Fruit fly (Drosophila melanogaster): ENCODE measurements around the gene Ccm3.
A peak's percentile ranks its signal among the peaks of the same experiment; 100 is the strongest.

Gene Ccm3

dm6 chr3R:15367477-15367876 is 4.3 kb upstream of the Ccm3 start, which contains the start of gene CG34404 (continued):
- TF ChIP-seq insv (GFP tag; optimal IDR thresholded peaks at IDR 0.05), result peak; percentile 61 to 96
- peak; percentile 22; the same call in 1 of the 2 replicates for TF ChIP-seq sob (GFP tag; IDR thresholded peaks at IDR 0.05)
- peak; percentile 54; the same call in 1 of the 2 replicates for TF ChIP-seq Scr (GFP tag; IDR thresholded peaks at IDR 0.05; ENCODE audit: partially characterized antibody)
- no peak for TF ChIP-seq Nf-YC (tag; optimal IDR thresholded peaks at IDR 0.05)

DNA sequence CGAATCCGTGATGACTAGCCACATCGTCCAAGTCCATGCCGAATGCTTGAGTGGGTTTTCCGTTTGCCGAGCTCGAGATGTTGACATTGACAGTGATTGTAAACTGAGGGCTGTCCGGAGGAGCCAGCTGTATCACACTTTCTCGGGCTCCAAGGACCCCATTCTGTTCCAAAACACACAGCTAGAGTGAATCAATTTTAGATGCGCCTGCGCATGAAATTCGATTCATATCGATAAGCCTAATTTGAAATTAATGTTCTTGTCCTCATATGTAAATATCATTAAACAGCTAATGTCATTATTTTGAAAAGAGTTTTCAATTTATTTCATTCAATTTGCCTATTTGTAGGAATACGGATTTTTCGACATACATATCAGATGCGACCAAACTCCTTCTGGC is 2.0 kb upstream of the Ccm3 start, which contains the start of gene CG14868:
CG14868 (minus strand) TSS at position 204 of the 400 bp plus-strand sequence.
- TF ChIP-seq MESR4 (GFP tag; optimal IDR thresholded peaks at IDR 0.05) (peak; percentile 44), MBD-R2 (GFP tag; IDR thresholded peaks at IDR 0.05) (0 out of 2 replicates have a peak, but pooled peaks have one; percentile 11), CG7839 (tag; optimal IDR thresholded peaks at IDR 0.05) (no peak), fd64A (GFP tag; optimal IDR thresholded peaks at IDR 0.05) (no peak), unc-4 (GFP tag; IDR thresholded peaks at IDR 0.05; ENCODE audit: partially characterized antibody) (0 out of 2 replicates have a peak, but pooled peaks have one; percentile 30), onecut (GFP tag; IDR thresholded peaks at IDR 0.05) (peak; percentile 48), CG10274 (GFP tag; optimal IDR thresholded peaks at IDR 0.05) (no peak), dati (GFP tag; IDR thresholded peaks at IDR 0.05) (no peak), ewg (GFP tag; optimal IDR thresholded peaks at IDR 0.05) (peak; percentile 91)

DNA sequence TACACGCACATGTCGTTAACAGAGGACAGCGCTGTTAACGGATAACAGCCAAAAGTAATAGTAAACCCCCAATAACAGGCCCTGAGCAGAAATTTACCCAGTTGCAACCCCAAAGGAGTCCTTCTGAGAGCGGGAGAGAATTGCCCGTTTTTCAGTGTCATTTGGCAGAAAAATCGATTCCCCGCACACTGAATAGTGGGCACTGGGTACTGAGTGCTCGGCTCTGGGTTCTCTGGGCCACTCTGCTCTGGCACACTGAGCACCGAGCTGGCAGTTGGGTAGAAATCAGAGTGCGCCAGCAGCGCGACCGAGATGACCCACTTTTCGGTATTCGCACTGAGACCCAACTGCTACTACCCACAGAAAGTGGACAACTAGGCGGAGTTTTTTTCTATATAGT is 2.6 kb downstream of the Ccm3 start, which contains the start of gene Rbp:
Rbp (plus strand) TSS at position 239 of the 400 bp plus-strand sequence.
- TF ChIP-seq ftz-f1 (GFP tag; optimal IDR thresholded peaks at IDR 0.05), result no peak
- TF ChIP-seq CG34422 (GFP tag; IDR thresholded peaks at IDR 0.05), result 0 out of 3 replicates have a peak, but pooled peaks have one; percentile 17
- TF ChIP-seq CG12236 (GFP tag; optimal IDR thresholded peaks at IDR 0.05), result no peak
- TF ChIP-seq cg (GFP tag; optimal IDR thresholded peaks at IDR 0.05), result peak; percentile 28
- TF ChIP-seq seq (GFP tag; IDR thresholded peaks at IDR 0.05), result peak; percentile 59
- 0 out of 3 replicates have a peak, but pooled peaks have one; percentile 41 for TF ChIP-seq zen2 (GFP tag; IDR thresholded peaks at IDR 0.05; ENCODE audit: partially characterized antibody)
- TF ChIP-seq onecut (GFP tag; IDR thresholded peaks at IDR 0.05), result peak; percentile 98
- no peak for TF ChIP-seq CG7963 (GFP tag; IDR thresholded peaks at IDR 0.05; ENCODE audit: partially characterized antibody)
- no peak for TF ChIP-seq CG5180 (GFP tag; optimal IDR thresholded peaks at IDR 0.05)
- TF ChIP-seq ewg (GFP tag; optimal IDR thresholded peaks at IDR 0.05), result peak; percentile 36
- no peak for TF ChIP-seq CG12769 (tag; optimal IDR thresholded peaks at IDR 0.05)
- 0 out of 3 replicates have a peak, but pooled peaks have one; percentile 39 for TF ChIP-seq z (GFP tag; IDR thresholded peaks at IDR 0.05)
- TF ChIP-seq Med (GFP tag), result peak; percentile 58
- TF ChIP-seq Trl (optimal IDR thresholded peaks at IDR 0.05), result peak; percentile 52 to 72
- TF ChIP-seq Trl (GFP tag; optimal IDR thresholded peaks at IDR 0.05), result no peak
- TF ChIP-seq YL-1 (GFP tag; optimal IDR thresholded peaks at IDR 0.05), result peak; percentile 22
- TF ChIP-seq BtbVII (GFP tag; optimal IDR thresholded peaks at IDR 0.05), result no peak
- no peak for TF ChIP-seq slp2 (GFP tag; optimal IDR thresholded peaks at IDR 0.05)
- peak; percentile 66 for TF ChIP-seq sens (GFP tag)
- TF ChIP-seq CG16779 (GFP tag; IDR thresholded peaks at IDR 0.05), result peak; percentile 62; the same call in 1 of the 2 replicates

DNA sequence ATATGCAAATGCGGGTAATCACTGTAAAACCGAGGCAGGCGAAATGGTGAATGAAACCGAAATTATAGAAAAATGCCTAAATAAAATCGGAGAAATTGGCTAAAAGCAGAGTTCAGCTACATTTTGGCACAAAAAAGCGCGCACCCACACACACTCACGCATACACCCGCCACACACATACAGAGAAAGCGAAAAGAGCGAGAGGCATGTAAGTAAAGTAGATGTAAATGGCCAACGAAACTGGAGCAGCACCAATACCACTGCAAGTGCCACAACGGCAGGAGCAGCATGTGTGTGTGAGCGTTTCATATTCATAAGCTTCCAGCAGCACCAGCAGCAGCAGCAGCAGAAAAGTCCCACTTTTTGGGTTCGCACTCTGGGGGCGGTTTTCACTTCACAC is 3.7 kb downstream of the Ccm3 start:
- TF ChIP-seq CG18764 (GFP tag; optimal IDR thresholded peaks at IDR 0.05) (no peak), Asciz (GFP tag; optimal IDR thresholded peaks at IDR 0.05) (no peak), CG2120 (GFP tag; optimal IDR thresholded peaks at IDR 0.05) (no peak), pita (GFP tag; optimal IDR thresholded peaks at IDR 0.05) (no peak), CG4854 (GFP tag; optimal IDR thresholded peaks at IDR 0.05) (no peak), CG17802 (tag; optimal IDR thresholded peaks at IDR 0.05) (no peak), Ravus (GFP tag; IDR thresholded peaks at IDR 0.05) (no peak), nerfin-1 (tag; optimal IDR thresholded peaks at IDR 0.05) (peak; percentile 24), CG8478 (optimal IDR thresholded peaks at IDR 0.05) (peak; percentile 69), chm (GFP tag; IDR thresholded peaks at IDR 0.05) (no peak), CG6689 (GFP tag; IDR thresholded peaks at IDR 0.05) (no peak), crp (GFP tag; optimal IDR thresholded peaks at IDR 0.05) (no peak), CG18011 (GFP tag; optimal IDR thresholded peaks at IDR 0.05) (peak; percentile 44), cg (GFP tag; optimal IDR thresholded peaks at IDR 0.05) (peak; percentile 62), CG2875 (GFP tag; optimal IDR thresholded peaks at IDR 0.05) (no peak), pan (optimal IDR thresholded peaks at IDR 0.05) (no peak), pan (GFP tag; optimal IDR thresholded peaks at IDR 0.05 in 1 of 2, IDR thresholded peaks at IDR 0.05 in 1 of 2) (no peak), onecut (GFP tag; IDR thresholded peaks at IDR 0.05) (no peak), Nf-YC (tag; optimal IDR thresholded peaks at IDR 0.05) (no peak)
